ENCODE assay signal across 2 fruit fly cellular contexts in the genomic region with DNA sequence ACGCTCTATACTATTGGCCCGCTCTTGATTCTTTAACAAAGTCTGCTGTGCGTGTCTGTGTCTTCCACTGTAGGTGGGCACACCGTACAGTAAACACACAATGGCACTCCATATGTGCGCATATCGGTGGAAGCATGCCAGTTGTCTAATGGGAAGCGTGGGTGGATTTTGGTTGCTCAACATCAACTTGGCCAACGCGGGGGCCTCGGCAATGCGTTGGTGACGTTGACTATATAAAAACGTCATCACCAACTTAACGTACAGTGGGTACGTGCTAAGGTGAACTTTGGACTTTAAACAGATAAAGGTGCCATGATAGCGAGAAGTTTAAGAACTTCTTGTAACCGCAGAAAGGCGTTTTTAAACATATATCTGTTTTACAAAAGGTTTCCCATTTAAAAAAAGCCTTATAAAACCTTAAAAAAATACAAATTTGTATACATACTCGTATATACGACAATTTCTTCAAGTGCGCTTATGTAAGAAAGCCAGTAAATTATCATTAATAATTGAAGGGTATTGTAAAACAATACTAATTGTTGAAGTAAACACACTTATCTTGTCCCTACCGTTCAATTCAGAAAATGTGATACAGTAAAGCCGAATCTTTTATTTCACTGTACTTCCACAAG.
TF ChIP-seq lines count a peak whose summit lies in the region.

No protein-coding gene starts in this region.

TF ChIP-seq in whole organism, embryonic, 481 proteins besides CTCF, POLR2A, EP300 and RAD21 (continued from another document and continues in another):
- TF ChIP-seq CG32532 (GFP tag; IDR thresholded peaks at IDR 0.05; lab: Robert Waterston, UW) (peak; percentile 52; the same call in 1 of the 2 replicates), gem (tag; optimal IDR thresholded peaks at IDR 0.05; lab: Kevin White, UChicago) (peak; percentile 69), CG7556 (GFP tag; optimal IDR thresholded peaks at IDR 0.05; lab: Kevin White, UChicago) (peak; percentile 59), Nf-YB (GFP tag; optimal IDR thresholded peaks at IDR 0.05; lab: Kevin White, UChicago) (peak; percentile 21), lilli (GFP tag; optimal IDR thresholded peaks at IDR 0.05; lab: Kevin White, UChicago) (peak; percentile 48), Meics (GFP tag; optimal IDR thresholded peaks at IDR 0.05; lab: Kevin White, UChicago) (peak; percentile 81), CG9932 (GFP tag; IDR thresholded peaks at IDR 0.05; lab: Robert Waterston, UW) (peak; percentile 39; the same call in 1 of the 2 replicates), CG4854 (GFP tag; optimal IDR thresholded peaks at IDR 0.05; lab: Kevin White, UChicago) (peak; percentile 23), CG3281 (GFP tag; optimal IDR thresholded peaks at IDR 0.05; lab: Kevin White, UChicago) (peak; percentile 78), slbo (GFP tag; IDR thresholded peaks at IDR 0.05; lab: Robert Waterston, UW) (peak; percentile 69), CG34376 (GFP tag; optimal IDR thresholded peaks at IDR 0.05; lab: Kevin White, UChicago) (peak; percentile 2), unpg (GFP tag; optimal IDR thresholded peaks at IDR 0.05; lab: Kevin White, UChicago) (peak; percentile 31), her (GFP tag; optimal IDR thresholded peaks at IDR 0.05; lab: Kevin White, UChicago) (peak; percentile 31), MESR4 (GFP tag; optimal IDR thresholded peaks at IDR 0.05; lab: Kevin White, UChicago) (no peak), CG3995 (GFP tag; optimal IDR thresholded peaks at IDR 0.05; lab: Kevin White, UChicago) (peak; percentile 0), CG11723 (GFP tag; optimal IDR thresholded peaks at IDR 0.05; lab: Kevin White, UChicago) (peak; percentile 42), dysf (GFP tag; IDR thresholded peaks at IDR 0.05; lab: Robert Waterston, UW) (peak; percentile 68; the same call in 2 of the 3 replicates), CG18619 (GFP tag; optimal IDR thresholded peaks at IDR 0.05; lab: Kevin White, UChicago) (peak; percentile 60), CG6813 (GFP tag; optimal IDR thresholded peaks at IDR 0.05; lab: Kevin White, UChicago) (peak; percentile 43), CG15514 (GFP tag; optimal IDR thresholded peaks at IDR 0.05; lab: Kevin White, UChicago) (peak; percentile 40), otp (GFP tag; IDR thresholded peaks at IDR 0.05; lab: Robert Waterston, UW) (0 out of 3 replicates have a peak, but pooled peaks have one; percentile 25), CG8089 (GFP tag; optimal IDR thresholded peaks at IDR 0.05; lab: Kevin White, UChicago) (no peak), Myb (GFP tag; optimal IDR thresholded peaks at IDR 0.05; lab: Kevin White, UChicago) (peak; percentile 17), CG13894 (tag; optimal IDR thresholded peaks at IDR 0.05; lab: Kevin White, UChicago) (peak; percentile 60), CG17359 (tag; optimal IDR thresholded peaks at IDR 0.05; lab: Kevin White, UChicago) (peak; percentile 49), sens (GFP tag; lab: Kevin White, UChicago) (peak; percentile 88), sqz (GFP tag; optimal IDR thresholded peaks at IDR 0.05; lab: Kevin White, UChicago) (no peak), NfI (GFP tag; optimal IDR thresholded peaks at IDR 0.05; lab: Kevin White, UChicago) (peak; percentile 53), CG6765 (GFP tag; optimal IDR thresholded peaks at IDR 0.05; lab: Kevin White, UChicago) (peak; percentile 55), CG2712 (tag; optimal IDR thresholded peaks at IDR 0.05; lab: Kevin White, UChicago) (peak; percentile 31), NC2α (GFP tag; optimal IDR thresholded peaks at IDR 0.05; lab: Kevin White, UChicago) (no peak), D (optimal IDR thresholded peaks at IDR 0.05; lab: Kevin White, UChicago) (no peak), D (GFP tag; optimal IDR thresholded peaks at IDR 0.05; lab: Kevin White, UChicago) (no peak), CG11247 (GFP tag; IDR thresholded peaks at IDR 0.05; lab: Robert Waterston, UW) (peak; percentile 37; the same call in 1 of the 2 replicates), zen2 (GFP tag; IDR thresholded peaks at IDR 0.05; lab: Robert Waterston, UW; ENCODE audit: partially characterized antibody) (no peak), ems (GFP tag; optimal IDR thresholded peaks at IDR 0.05; lab: Kevin White, UChicago) (peak; percentile 25), dan (GFP tag; IDR thresholded peaks at IDR 0.05; lab: Robert Waterston, UW) (no peak), lmd (GFP tag; IDR thresholded peaks at IDR 0.05; lab: Robert Waterston, UW) (peak; percentile 65), CG18764 (GFP tag; optimal IDR thresholded peaks at IDR 0.05; lab: Kevin White, UChicago) (peak; percentile 13), az2 (GFP tag; optimal IDR thresholded peaks at IDR 0.05; lab: Kevin White, UChicago) (peak; percentile 30), CG12299 (tag; optimal IDR thresholded peaks at IDR 0.05; lab: Kevin White, UChicago) (no peak), HHEX (GFP tag; optimal IDR thresholded peaks at IDR 0.05; lab: Kevin White, UChicago) (peak; percentile 53), CG9727 (GFP tag; optimal IDR thresholded peaks at IDR 0.05; lab: Kevin White, UChicago) (peak; percentile 62), CG1233 (GFP tag; optimal IDR thresholded peaks at IDR 0.05; lab: Kevin White, UChicago) (peak; percentile 13), NC2β (GFP tag; optimal IDR thresholded peaks at IDR 0.05; lab: Kevin White, UChicago) (no peak), fu2 (GFP tag; optimal IDR thresholded peaks at IDR 0.05; lab: Kevin White, UChicago) (peak; percentile 25), Oaz (GFP tag; IDR thresholded peaks at IDR 0.05; lab: Robert Waterston, UW) (0 out of 2 replicates have a peak, but pooled peaks have one; percentile 28), CG10431 (GFP tag; optimal IDR thresholded peaks at IDR 0.05; lab: Kevin White, UChicago) (no peak), org-1 (GFP tag; optimal IDR thresholded peaks at IDR 0.05; lab: Kevin White, UChicago) (peak; percentile 5), CG4360 (GFP tag; IDR thresholded peaks at IDR 0.05; lab: Robert Waterston, UW) (no peak), Trl (optimal IDR thresholded peaks at IDR 0.05; lab: Kevin White, UChicago) (peak in 1 of 2 experiments; percentile 23), Trl (GFP tag; optimal IDR thresholded peaks at IDR 0.05; lab: Kevin White, UChicago) (no peak), CG2116 (GFP tag; optimal IDR thresholded peaks at IDR 0.05; lab: Kevin White, UChicago) (peak; percentile 6), kay (GFP tag; optimal IDR thresholded peaks at IDR 0.05; lab: Kevin White, UChicago) (peak; percentile 23), CG8944 (GFP tag; optimal IDR thresholded peaks at IDR 0.05; lab: Kevin White, UChicago) (peak; percentile 8), CG17361 (GFP tag; IDR thresholded peaks at IDR 0.05; lab: Robert Waterston, UW) (peak; percentile 67; the same call in 2 of the 3 replicates), E2f1 (GFP tag; IDR thresholded peaks at IDR 0.05; lab: Robert Waterston, UW) (peak; percentile 39; the same call in 1 of the 2 replicates), chif (GFP tag; optimal IDR thresholded peaks at IDR 0.05; lab: Kevin White, UChicago) (peak in 1 of 2 experiments; percentile 1), CG10147 (GFP tag; optimal IDR thresholded peaks at IDR 0.05; lab: Kevin White, UChicago) (peak; percentile 40), CG11398 (GFP tag; optimal IDR thresholded peaks at IDR 0.05; lab: Kevin White, UChicago) (peak; percentile 10)

TF ChIP-seq in whole organism, prepupa, 60 proteins besides CTCF, POLR2A, EP300 and RAD21 (continued from another document):
- TF ChIP-seq achi (GFP tag; optimal IDR thresholded peaks at IDR 0.05; lab: Kevin White, UChicago) (peak; percentile 41), CG8119 (GFP tag; IDR thresholded peaks at IDR 0.05; lab: Robert Waterston, UW) (peak; percentile 48; the same call in 1 of the 3 replicates), CG11762 (GFP tag; optimal IDR thresholded peaks at IDR 0.05; lab: Kevin White, UChicago; ENCODE audit: insufficient read depth) (peak; percentile 29), CG10669 (GFP tag; optimal IDR thresholded peaks at IDR 0.05; lab: Kevin White, UChicago) (peak; percentile 56), Hr39 (GFP tag; optimal IDR thresholded peaks at IDR 0.05; lab: Kevin White, UChicago) (peak; percentile 61), CG4318 (GFP tag; optimal IDR thresholded peaks at IDR 0.05; lab: Kevin White, UChicago) (peak; percentile 50), eg (GFP tag; IDR thresholded peaks at IDR 0.05; lab: Robert Waterston, UW) (peak; percentile 15; the same call in 1 of the 3 replicates), CG16779 (tag; optimal IDR thresholded peaks at IDR 0.05; lab: Kevin White, UChicago) (peak; percentile 4), svp (GFP tag; lab: Kevin White, UChicago) (peak; percentile 75), CG6163 (GFP tag; IDR thresholded peaks at IDR 0.05; lab: Robert Waterston, UW) (no peak)
